Fruit fly (Drosophila melanogaster): Measurements from ENCODE around the gene CG13028.

DNA sequence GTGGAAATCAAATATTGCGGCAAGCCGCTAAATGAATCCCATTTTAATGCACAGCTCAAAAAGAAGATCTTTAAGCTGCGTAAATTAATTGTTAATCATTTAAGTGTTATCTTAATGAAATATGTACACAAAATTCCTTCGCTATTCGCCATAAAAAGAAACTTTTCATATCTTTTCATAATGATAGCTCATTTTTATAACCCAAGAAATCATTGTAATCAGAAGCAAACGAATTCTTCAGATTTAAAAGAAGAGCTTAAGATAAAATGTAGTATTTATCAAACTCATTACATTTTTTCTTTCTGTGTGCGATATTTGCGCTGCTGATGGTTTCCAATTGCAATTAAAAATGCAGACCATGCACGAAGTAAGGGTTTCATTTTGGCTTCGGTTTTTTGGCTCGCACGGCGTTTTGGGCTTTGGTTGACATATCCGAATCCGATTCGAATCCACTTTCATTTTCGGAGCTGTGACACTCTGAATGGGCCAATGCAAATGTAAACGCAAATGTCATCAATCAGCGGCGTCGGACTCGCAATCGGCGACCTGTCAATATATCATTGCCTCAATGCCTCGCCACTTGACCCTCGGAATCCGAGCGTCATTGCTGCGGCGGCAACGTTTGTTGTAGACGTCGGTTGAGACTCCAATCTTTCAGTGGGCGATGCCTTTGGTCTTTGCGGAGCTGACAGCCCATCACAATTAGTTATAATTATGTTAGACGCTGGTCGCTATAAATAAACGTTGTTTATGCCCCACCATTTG is 5.5 kb upstream of the CG13028 start:
- TF ChIP-seq CG5204 (GFP tag; optimal IDR thresholded peaks at IDR 0.05): no peak
- no peak for TF ChIP-seq ovo (GFP tag; optimal IDR thresholded peaks at IDR 0.05)
- no peak for TF ChIP-seq kay (GFP tag; ENCODE audit: borderline replicate concordance)
- TF ChIP-seq toe (GFP tag; optimal IDR thresholded peaks at IDR 0.05): no peak
- TF ChIP-seq CG14711 (tag; optimal IDR thresholded peaks at IDR 0.05): peak; percentile 13
- no peak for TF ChIP-seq cic (GFP tag; optimal IDR thresholded peaks at IDR 0.05)
- peak; percentile 10 for TF ChIP-seq pad (GFP tag; optimal IDR thresholded peaks at IDR 0.05)
- no peak for TF ChIP-seq Mnt (GFP tag; optimal IDR thresholded peaks at IDR 0.05)
- no peak for TF ChIP-seq Clk (GFP tag; optimal IDR thresholded peaks at IDR 0.05)
- no peak for TF ChIP-seq CG7045 (GFP tag; optimal IDR thresholded peaks at IDR 0.05)
- no peak for TF ChIP-seq CG33017 (tag; optimal IDR thresholded peaks at IDR 0.05)
- TF ChIP-seq CG12768 (GFP tag; optimal IDR thresholded peaks at IDR 0.05): no peak
- TF ChIP-seq Hr96 (GFP tag; optimal IDR thresholded peaks at IDR 0.05): no peak
